Fruit fly (Drosophila melanogaster) whole organism, embryonic: ENCODE data around the gene wrd.
A peak's percentile ranks its signal among the peaks of the same experiment; 100 is the strongest.

ENCODE experiments used
- Asciz ChIP-seq: fragments of 200-800 bp; sonication (Bioruptor generic); optimal IDR thresholded peaks from 2 replicates; lab custom pipeline; 2017; ENCODE audit warnings: missing biosample characterization, mild to moderate bottlenecking, missing genetic modification characterization, missing genetic modification reagents
- B-H2 ChIP-seq: fragments of 200-800 bp; sonication (Bioruptor generic); optimal IDR thresholded peaks from 2 replicates; lab custom pipeline; 2018; ENCODE audit warnings: missing biosample characterization, mild to moderate bottlenecking, missing genetic modification characterization
- C15 ChIP-seq: fragments of 200-800 bp; sonication (Bioruptor generic); IDR thresholded peaks from 3 replicates; pipeline ENCODE4 v1.3.6; 2022; ENCODE audit warnings: missing biosample characterization, missing genetic modification characterization
- CG10431 ChIP-seq: fragments of 200-800 bp; sonication (Bioruptor generic); optimal IDR thresholded peaks from 3 replicates; lab custom pipeline; 2018; ENCODE audit warnings: missing biosample characterization, mild to moderate bottlenecking, missing genetic modification characterization
- CG10462 ChIP-seq: fragments of 200-800 bp; sonication (Bioruptor generic); optimal IDR thresholded peaks from 2 replicates; lab custom pipeline; 2016; ENCODE audit warnings: missing biosample characterization, missing genetic modification characterization
- CG11085 ChIP-seq: fragments of 200-800 bp; sonication (Bioruptor generic); IDR thresholded peaks from 2 replicates; pipeline ENCODE4 v1.3.6; 2022; ENCODE audit warnings: missing biosample characterization, missing genetic modification characterization
- CG12219 ChIP-seq: fragments of 200-800 bp; sonication (Bioruptor generic); optimal IDR thresholded peaks from 3 replicates; lab custom pipeline; 2018; ENCODE audit warnings: missing biosample characterization, mild to moderate bottlenecking, missing genetic modification characterization
- CG12744 ChIP-seq: fragments of 200-800 bp; sonication (Bioruptor generic); optimal IDR thresholded peaks from 2 replicates; lab custom pipeline; 2016; ENCODE audit warnings: missing biosample characterization, missing genetic modification characterization
- CG13424 ChIP-seq: fragments of 200-800 bp; sonication (Bioruptor generic); optimal IDR thresholded peaks from 2 replicates; lab custom pipeline; 2019; ENCODE audit warnings: missing biosample characterization, mild to moderate bottlenecking, missing genetic modification characterization, moderate library complexity
- CG15601 ChIP-seq: fragments of 200-800 bp; sonication (Bioruptor generic); optimal IDR thresholded peaks from 3 replicates; lab custom pipeline; 2019; ENCODE audit warnings: missing biosample characterization, mild to moderate bottlenecking, missing genetic modification characterization, moderate library complexity
- CG1832 ChIP-seq: fragments of 200-800 bp; sonication (Bioruptor generic); optimal IDR thresholded peaks from 2 replicates; lab custom pipeline; 2017; ENCODE audit warnings: missing biosample characterization, mild to moderate bottlenecking, missing genetic modification characterization, inconsistent platforms
- CG30403 ChIP-seq: fragments of 200-800 bp; sonication (Bioruptor generic); optimal IDR thresholded peaks from 3 replicates; lab custom pipeline; 2016; ENCODE audit warnings: missing biosample characterization, missing genetic modification characterization
- CG31224 ChIP-seq: fragments of 200-800 bp; sonication (Bioruptor generic); IDR thresholded peaks from 2 replicates; pipeline ENCODE4 v1.3.6; 2022; ENCODE audit warnings: missing biosample characterization, missing genetic modification characterization
- CG3281 ChIP-seq: fragments of 200-800 bp; sonication (Bioruptor generic); optimal IDR thresholded peaks from 3 replicates; lab custom pipeline; 2017; ENCODE audit warnings: missing biosample characterization, mild to moderate bottlenecking, missing genetic modification characterization
- CG4424 ChIP-seq: fragments of 200-800 bp; sonication (Bioruptor generic); optimal IDR thresholded peaks from 3 replicates; lab custom pipeline; 2016; ENCODE audit warnings: missing biosample characterization, missing genetic modification characterization
- CG5180 ChIP-seq: fragments of 200-800 bp; sonication (Bioruptor generic); optimal IDR thresholded peaks from 3 replicates; lab custom pipeline; 2017; ENCODE audit warnings: missing biosample characterization, missing genetic modification characterization, mild to moderate bottlenecking, moderate library complexity, missing genetic modification reagents
- CG6813 ChIP-seq: fragments of 200-800 bp; sonication (Bioruptor generic); optimal IDR thresholded peaks from 2 replicates; lab custom pipeline; 2017; ENCODE audit warnings: missing biosample characterization, missing genetic modification characterization, mild to moderate bottlenecking, moderate library complexity, missing genetic modification reagents
- CG7372 ChIP-seq: fragments of 200-800 bp; sonication (Bioruptor generic); IDR thresholded peaks from 2 replicates; pipeline ENCODE4 v1.3.6; 2022; ENCODE audit warnings: missing biosample characterization, missing genetic modification characterization
- CG9609 ChIP-seq: fragments of 200-800 bp; sonication (Bioruptor generic); optimal IDR thresholded peaks from 3 replicates; lab custom pipeline; 2016; ENCODE audit warnings: missing biosample characterization, missing genetic modification characterization
- Doc3 ChIP-seq: fragments of 200-800 bp; sonication (Bioruptor generic); IDR thresholded peaks from 3 replicates; pipeline ENCODE4 v1.3.6; 2022; ENCODE audit warnings: missing biosample characterization, missing genetic modification characterization; ENCODE audit not compliant: partially characterized antibody
- Ets97D ChIP-seq: fragments of 200-800 bp; sonication (Bioruptor generic); optimal IDR thresholded peaks from 3 replicates; lab custom pipeline; 2016; ENCODE audit warnings: missing biosample characterization, missing genetic modification characterization
- MBD-R2 ChIP-seq: fragments of 200-800 bp; sonication (Bioruptor generic); IDR thresholded peaks from 2 replicates; pipeline ENCODE4 v1.3.6; 2022; ENCODE audit warnings: missing biosample characterization, missing genetic modification characterization
- Med ChIP-seq: fragments of 200-800 bp; sonication (Bioruptor generic); peaks from one replicate; lab custom pipeline; 2016; ENCODE audit warnings: missing biosample characterization, missing genetic modification characterization, mild to moderate bottlenecking, inconsistent platforms, moderate library complexity
- Neu2 ChIP-seq: fragments of 200-800 bp; sonication (Bioruptor generic); optimal IDR thresholded peaks from 3 replicates; lab custom pipeline; 2016; ENCODE audit warnings: missing biosample characterization, missing genetic modification characterization, borderline replicate concordance
- Nf-YB ChIP-seq: fragments of 200-800 bp; sonication (Bioruptor generic); optimal IDR thresholded peaks from 3 replicates; lab custom pipeline; 2019; ENCODE audit warnings: missing biosample characterization, mild to moderate bottlenecking, missing genetic modification characterization, moderate library complexity
- Oli ChIP-seq: fragments of 200-800 bp; sonication (Bioruptor generic); optimal IDR thresholded peaks from 2 replicates; lab custom pipeline; 2018; ENCODE audit warnings: missing biosample characterization, mild to moderate bottlenecking, missing genetic modification characterization, moderate library complexity
- Ssrp ChIP-seq: fragments of 200-800 bp; sonication (Bioruptor generic); optimal IDR thresholded peaks from 2 replicates; lab custom pipeline; 2018; ENCODE audit warnings: missing biosample characterization, mild to moderate bottlenecking, missing genetic modification characterization, moderate library complexity
- Usf ChIP-seq: fragments of 200-800 bp; sonication (Bioruptor generic); optimal IDR thresholded peaks from 2 replicates; lab custom pipeline; 2017; ENCODE audit warnings: missing genotype, missing biosample characterization, missing genetic modification characterization
- Xbp1 ChIP-seq: fragments of 200-800 bp; sonication (Bioruptor generic); optimal IDR thresholded peaks from 3 replicates; lab custom pipeline; 2016; ENCODE audit warnings: missing biosample characterization, mild to moderate bottlenecking, missing genetic modification characterization
- bowl ChIP-seq: fragments of 200-800 bp; sonication (Bioruptor generic); IDR thresholded peaks from 2 replicates; pipeline ENCODE4 v1.3.6; 2022; ENCODE audit warnings: missing biosample characterization, missing genetic modification characterization
- br ChIP-seq: fragments of >200 bp; optimal IDR thresholded peaks from 2 replicates; lab custom pipeline; 2017
- bsh ChIP-seq, 2 experiments: fragments of 200-800 bp; sonication (Bioruptor generic); optimal IDR thresholded peaks; 2 replicates each; lab custom pipeline; 2017 to 2018; ENCODE audit warnings: mild to moderate bottlenecking in 2 of 2, missing biosample characterization in 2 of 2, missing genetic modification characterization in 2 of 2, moderate library complexity in 1 of 2
- chn ChIP-seq: fragments of 200-800 bp; sonication (Bioruptor generic); optimal IDR thresholded peaks from 2 replicates; lab custom pipeline; 2016; ENCODE audit warnings: missing biosample characterization, missing genetic modification characterization
- ci ChIP-seq: fragments of 200-800 bp; sonication (Bioruptor generic); IDR thresholded peaks from 3 replicates; pipeline ENCODE4 v1.3.6; 2022; ENCODE audit warnings: missing biosample characterization, missing genetic modification characterization
- dmrt11E ChIP-seq: fragments of 200-800 bp; sonication (Bioruptor generic); optimal IDR thresholded peaks from 3 replicates; lab custom pipeline; 2018; ENCODE audit warnings: missing biosample characterization, mild to moderate bottlenecking, missing genetic modification characterization, moderate library complexity
- emc ChIP-seq: fragments of 200-800 bp; sonication (Bioruptor generic); optimal IDR thresholded peaks from 2 replicates; lab custom pipeline; 2016; ENCODE audit warnings: missing biosample characterization, missing genetic modification characterization
- eve ChIP-seq, 2 experiments: fragments of >200 bp; optimal IDR thresholded peaks; 2 replicates each; lab custom pipeline; 2017; ENCODE audit warnings: missing biosample characterization in 2 of 2, missing genetic modification characterization in 2 of 2
- fu2 ChIP-seq: fragments of 200-800 bp; sonication (Bioruptor generic); optimal IDR thresholded peaks from 2 replicates; lab custom pipeline; 2016; ENCODE audit warnings: missing biosample characterization, missing genetic modification characterization
- jing ChIP-seq: fragments of 200-800 bp; sonication (Bioruptor generic); optimal IDR thresholded peaks from 2 replicates; lab custom pipeline; 2018; ENCODE audit warnings: missing biosample characterization, mild to moderate bottlenecking, missing genetic modification characterization
- lilli ChIP-seq: fragments of 200-800 bp; sonication (Bioruptor generic); optimal IDR thresholded peaks from 3 replicates; lab custom pipeline; 2016; ENCODE audit warnings: missing biosample characterization, missing genetic modification characterization
- lov ChIP-seq, 2 experiments: fragments of 200-800 bp in 1 of 2; fragments of >200 bp in 1 of 2; sonication (Bioruptor generic) in 1 of 2; IDR thresholded peaks in 1 of 2; optimal IDR thresholded peaks in 1 of 2; 2 replicates in 1 of 2; 3 replicates in 1 of 2; pipeline versions ENCODE4 v1.3.6 to Lab custom; 2017 to 2022; ENCODE audit warnings: missing biosample characterization in 1 of 2, missing genetic modification characterization in 1 of 2
- nerfin-2 ChIP-seq: fragments of 200-800 bp; sonication (Bioruptor generic); IDR thresholded peaks from 2 replicates; pipeline ENCODE4 v1.3.6; 2022; ENCODE audit warnings: missing biosample characterization, missing genetic modification characterization; ENCODE audit not compliant: partially characterized antibody
- rib ChIP-seq: fragments of 200-800 bp; sonication (Bioruptor generic); IDR thresholded peaks from 2 replicates; pipeline ENCODE4 v1.3.6; 2022; ENCODE audit warnings: missing biosample characterization, missing genetic modification characterization
- slou ChIP-seq: fragments of 200-800 bp; sonication (Bioruptor generic); optimal IDR thresholded peaks from 3 replicates; lab custom pipeline; 2016; ENCODE audit warnings: missing biosample characterization, missing genetic modification characterization
- ssp ChIP-seq: fragments of 200-800 bp; sonication (Bioruptor generic); IDR thresholded peaks from 2 replicates; pipeline ENCODE4 v1.3.6; 2022; ENCODE audit warnings: missing biosample characterization, missing genetic modification characterization
- stwl ChIP-seq: fragments of 200-800 bp; sonication (Bioruptor generic); optimal IDR thresholded peaks from 3 replicates; lab custom pipeline; 2018; ENCODE audit warnings: missing biosample characterization, mild to moderate bottlenecking, missing genetic modification characterization, moderate library complexity
- sug ChIP-seq: fragments of 200-800 bp; optimal IDR thresholded peaks from 2 replicates; lab custom pipeline; 2019; ENCODE audit warnings: missing biosample characterization, mild to moderate bottlenecking, missing genetic modification characterization, moderate library complexity
- tll ChIP-seq, 2 experiments: fragments of 200-800 bp in 1 of 2; fragments of >200 bp in 1 of 2; sonication (Bioruptor generic) in 1 of 2; optimal IDR thresholded peaks; 2 replicates each; lab custom pipeline; 2017 to 2019; ENCODE audit warnings: missing biosample characterization in 2 of 2, missing genetic modification characterization in 2 of 2, mild to moderate bottlenecking in 1 of 2, moderate library complexity in 1 of 2
- usp ChIP-seq: fragments of >200 bp; optimal IDR thresholded peaks from 2 replicates; lab custom pipeline; 2017; ENCODE audit warnings: missing biosample characterization, missing genetic modification characterization
- wek ChIP-seq: fragments of 200-800 bp; sonication (Bioruptor generic); optimal IDR thresholded peaks from 3 replicates; lab custom pipeline; 2018; ENCODE audit warnings: missing biosample characterization, mild to moderate bottlenecking, missing genetic modification characterization, moderate library complexity
- z ChIP-seq: fragments of 200-800 bp; sonication (Bioruptor generic); IDR thresholded peaks from 3 replicates; pipeline ENCODE4 v1.3.6; 2022; ENCODE audit warnings: missing biosample characterization, missing genetic modification characterization

wrd gene

DNA sequence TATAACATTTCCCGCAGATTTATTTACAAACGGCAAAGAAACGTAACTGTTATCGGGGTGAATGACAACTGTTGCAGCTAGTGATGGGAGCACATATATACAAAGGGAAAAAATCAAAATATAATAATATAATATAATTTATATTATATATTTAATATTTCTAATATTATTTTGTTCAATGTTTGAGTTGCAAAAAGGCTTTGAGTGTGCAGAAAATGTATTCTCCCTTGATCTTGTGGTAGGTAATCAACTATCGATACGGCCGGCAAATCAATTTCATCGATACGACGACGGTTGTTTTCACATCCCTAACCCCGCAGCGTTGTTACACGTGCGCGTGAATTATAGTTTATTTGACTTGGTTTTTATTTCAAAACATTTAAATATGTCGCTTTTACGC, 55.9 kb downstream of the wrd start, which contains the start of the genes mTerf5 and Non3 (continued):
- TF ChIP-seq B-H2 (GFP tag; lab: Kevin White, UChicago) (peak; percentile 70), CG31224 (GFP tag; lab: Robert Waterston, UW) (no peak), CG7372 (GFP tag; lab: Robert Waterston, UW) (no peak), Usf (GFP tag; lab: Kevin White, UChicago) (no peak), sug (tag; lab: Kevin White, UChicago) (peak; percentile 62), wek (GFP tag; lab: Kevin White, UChicago) (no peak), jing (GFP tag; lab: Kevin White, UChicago) (no peak), CG13424 (tag; lab: Kevin White, UChicago) (peak; percentile 75), CG12219 (GFP tag; lab: Kevin White, UChicago) (no peak), Med (peak; percentile 70), emc (GFP tag; lab: Kevin White, UChicago) (no peak), CG3281 (GFP tag; lab: Kevin White, UChicago) (peak; percentile 59), z (no peak), Ets97D (GFP tag; lab: Kevin White, UChicago) (peak; percentile 43), lilli (GFP tag; lab: Kevin White, UChicago) (peak; percentile 61), dmrt11E (tag; lab: Kevin White, UChicago) (peak; percentile 65), Xbp1 (GFP tag; lab: Kevin White, UChicago) (peak; percentile 75), Doc3 (GFP tag; lab: Robert Waterston, UW) (peak; percentile 89), slou (GFP tag; lab: Kevin White, UChicago) (no peak), CG10462 (GFP tag; lab: Kevin White, UChicago) (no peak), CG9609 (no peak), nerfin-2 (GFP tag; lab: Robert Waterston, UW) (peak; percentile 72), chn (GFP tag; lab: Kevin White, UChicago) (no peak), usp (GFP tag; lab: Kevin White, UChicago) (no peak), CG6813 (GFP tag; lab: Kevin White, UChicago) (no peak), br (lab: Kevin White, UChicago) (no peak), CG4424 (GFP tag; lab: Kevin White, UChicago) (peak; percentile 43), CG1832 (no peak), C15 (GFP tag; lab: Robert Waterston, UW) (no peak), CG10431 (GFP tag; lab: Kevin White, UChicago) (no peak), Asciz (no peak), fu2 (GFP tag; lab: Kevin White, UChicago) (no peak), ci (GFP tag; lab: Robert Waterston, UW) (peak; percentile 46; the same call in 1 of the 3 replicates), stwl (tag; lab: Kevin White, UChicago) (peak; percentile 67), CG5180 (GFP tag; lab: Kevin White, UChicago) (no peak), CG12744 (GFP tag; lab: Kevin White, UChicago) (no peak), CG30403 (GFP tag; lab: Kevin White, UChicago) (peak; percentile 61), Neu2 (GFP tag; lab: Kevin White, UChicago) (no peak), tll (GFP tag; optimal IDR thresholded peaks at IDR 0.05; lab: Kevin White, UChicago) (no peak), Ssrp (tag; lab: Kevin White, UChicago) (peak; percentile 33), eve (GFP tag; optimal IDR thresholded peaks at IDR 0.05; lab: Kevin White, UChicago) (no peak), lov (optimal IDR thresholded peaks at IDR 0.05; lab: Kevin White, UChicago) (no peak), lov (GFP tag; IDR thresholded peaks at IDR 0.05; lab: Robert Waterston, UW) (no peak), rib (GFP tag; lab: Robert Waterston, UW) (no peak), Nf-YB (GFP tag; lab: Kevin White, UChicago) (peak; percentile 29), bsh (GFP tag; optimal IDR thresholded peaks at IDR 0.05; lab: Kevin White, UChicago) (peak in 1 of 2 experiments; percentile 69), MBD-R2 (GFP tag; lab: Robert Waterston, UW) (peak; percentile 86), ssp (GFP tag; lab: Robert Waterston, UW) (no peak), Oli (tag; lab: Kevin White, UChicago) (peak; percentile 24), CG11085 (GFP tag; lab: Robert Waterston, UW) (no peak), bowl (no peak), CG15601 (tag; lab: Kevin White, UChicago) (peak; percentile 54)
